Worm (Caenorhabditis elegans) whole organism, late embryonic: Measurements from ENCODE around the gene prkl-1.

Experiments used
- fkh-10 ChIP-seq: fragments of 150-350 bp; optimal IDR thresholded peaks from 2 replicates; lab custom pipeline; 2014; ENCODE audit warnings: missing biosample characterization, missing genetic modification reagents, missing genetic modification characterization
- rnt-1 ChIP-seq: sonication (generic microtip); optimal IDR thresholded peaks from 2 replicates; lab custom pipeline; 2016; ENCODE audit warnings: missing genetic modification characterization, missing compliant biosample characterization

DNA sequence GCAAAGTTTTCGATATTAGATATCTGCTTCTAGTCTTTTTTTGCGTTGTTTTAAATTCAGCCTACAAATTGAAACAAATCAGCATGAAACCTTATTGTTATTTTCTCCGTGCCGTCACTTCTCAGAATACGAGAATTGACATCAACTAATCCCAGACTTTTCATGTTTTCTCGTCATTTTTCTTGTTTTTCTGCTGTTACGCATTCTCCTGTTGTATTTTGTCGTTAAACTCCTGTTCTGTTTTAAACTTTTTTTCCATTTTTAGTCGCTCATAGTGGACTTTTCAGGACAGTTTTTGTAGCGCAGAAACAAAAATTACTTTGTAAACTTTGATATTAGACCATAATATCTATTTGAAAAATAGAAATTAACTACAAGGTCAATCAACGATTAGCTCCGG, 35.5 kb upstream of the prkl-1 start:
- TF ChIP-seq fkh-10 (GFP tag; lab: Kevin White, UChicago) (no peak), rnt-1 (tag; lab: Kevin White, UChicago) (no peak)
